Fruit fly (Drosophila melanogaster): ENCODE data around the gene CG17219.

- TF ChIP-seq usp (GFP tag; optimal IDR thresholded peaks at IDR 0.05) (no peak), Rel (GFP tag; optimal IDR thresholded peaks at IDR 0.05) (no peak), Rel (tag; optimal IDR thresholded peaks at IDR 0.05) (peak; percentile 95), Hr78 (GFP tag; optimal IDR thresholded peaks at IDR 0.05) (no peak), Dfd (GFP tag; optimal IDR thresholded peaks at IDR 0.05) (no peak), tai (GFP tag; optimal IDR thresholded peaks at IDR 0.05) (no peak), dsf (GFP tag; optimal IDR thresholded peaks at IDR 0.05; ENCODE audit: borderline replicate concordance) (no peak), Abd-B (GFP tag; optimal IDR thresholded peaks at IDR 0.05) (no peak), CG32264 (GFP tag; optimal IDR thresholded peaks at IDR 0.05) (no peak), Myc (optimal IDR thresholded peaks at IDR 0.05) (no peak), br (GFP tag; optimal IDR thresholded peaks at IDR 0.05) (no peak), ey (GFP tag; optimal IDR thresholded peaks at IDR 0.05) (no peak)
These were observed 15.8 kb downstream of the CG17219 start for dm6 chr2L:3044660-3045504.

Data from whole organism, wandering third instar larva.